Worm (Caenorhabditis elegans) whole organism, L4 larva: ENCODE results near the gene R10E9.4.

Experiments
- daf-19 ChIP-seq: fragments of 200-800 bp; sonication (Bioruptor generic); conservative IDR thresholded peaks from 2 replicates; pipeline ENCODE4 v1.3.6; 2022; ENCODE audit warnings: missing genetic modification characterization, missing compliant biosample characterization
- egl-27 ChIP-seq: sonication (generic microtip); optimal IDR thresholded peaks from 3 replicates; lab custom pipeline; 2017; ENCODE audit warnings: missing biosample characterization, missing genetic modification reagents, missing genetic modification characterization
- lsy-2 ChIP-seq, 2 experiments: fragments of 150-350 bp in 1 of 2; sonication (generic microtip) in 1 of 2; optimal IDR thresholded peaks; 2 replicates each; lab custom pipeline; 2014 to 2017; ENCODE audit warnings: missing biosample characterization in 2 of 2, missing genetic modification characterization in 2 of 2
- nhr-10 ChIP-seq: fragments of 150-350 bp; optimal IDR thresholded peaks from 2 replicates; lab custom pipeline; 2014; ENCODE audit warnings: missing biosample characterization, missing genetic modification characterization
- nhr-237 ChIP-seq: sonication (generic microtip); optimal IDR thresholded peaks from 2 replicates; lab custom pipeline; 2017; ENCODE audit warnings: missing biosample characterization, missing genetic modification characterization
- unc-130 ChIP-seq: sonication (generic microtip); optimal IDR thresholded peaks from 2 replicates; lab custom pipeline; 2016; ENCODE audit warnings: missing genetic modification reagents, missing genetic modification characterization, missing compliant biosample characterization

- TF ChIP-seq daf-19 (GFP tag; lab: Robert Waterston, UW) (no peak), nhr-237 (no peak), nhr-10 (tag; lab: Kevin White, UChicago) (no peak), egl-27 (tag; lab: Kevin White, UChicago) (no peak), unc-130 (GFP tag; lab: Kevin White, UChicago) (no peak), lsy-2 (tag; optimal IDR thresholded peaks at IDR 0.05; lab: Kevin White, UChicago) (peak in 1 of 2 experiments; percentile 10)
Observed at ce11 chrIII:3956293-3956692, 16.3 kb downstream of the R10E9.4 start, which contains the start of gene F37A8.5.
